Fruit fly (Drosophila melanogaster): Measurements from ENCODE around the gene CG7168.

DNA sequence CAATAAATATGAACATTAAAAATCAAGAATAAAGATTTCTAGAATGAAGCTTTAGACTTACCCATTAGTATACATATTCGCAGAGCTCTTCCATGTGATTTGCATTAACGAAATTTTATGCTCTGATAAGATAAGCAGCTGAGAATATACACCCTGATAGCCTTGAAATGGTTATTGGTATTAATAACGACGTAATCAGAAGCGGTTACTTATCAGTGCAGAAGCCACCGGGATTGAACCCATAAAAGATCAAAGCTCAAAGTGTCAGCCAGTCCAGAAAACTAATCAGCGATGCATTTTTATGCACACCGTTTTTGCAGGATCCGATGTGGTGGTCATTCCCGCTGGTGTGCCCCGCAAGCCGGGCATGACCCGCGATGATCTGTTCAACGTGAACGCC, 1.5 kb upstream of the CG7168 start:
- TF ChIP-seq CG4328 (GFP tag; optimal IDR thresholded peaks at IDR 0.05): no peak
- no peak for TF ChIP-seq CG32767 (GFP tag; IDR thresholded peaks at IDR 0.05)
- no peak for TF ChIP-seq ERR (GFP tag; optimal IDR thresholded peaks at IDR 0.05)
- no peak for TF ChIP-seq dm (GFP tag; optimal IDR thresholded peaks at IDR 0.05)
- no peak for TF ChIP-seq CG13894 (tag; optimal IDR thresholded peaks at IDR 0.05)
- TF ChIP-seq CG30020 (tag; optimal IDR thresholded peaks at IDR 0.05): no peak
- TF ChIP-seq CG15601 (tag; optimal IDR thresholded peaks at IDR 0.05): no peak
- TF ChIP-seq CG6791 (GFP tag; IDR thresholded peaks at IDR 0.05; ENCODE audit: partially characterized antibody): no peak
- TF ChIP-seq gfzf (GFP tag; optimal IDR thresholded peaks at IDR 0.05): no peak
- no peak for TF ChIP-seq Abd-B (GFP tag; optimal IDR thresholded peaks at IDR 0.05)
- no peak for TF ChIP-seq CG30403 (GFP tag; optimal IDR thresholded peaks at IDR 0.05)

All from whole organism, embryonic.